Fruit fly (Drosophila melanogaster): ENCODE measurements around the gene CG34456.
A peak's percentile ranks its signal among the peaks of the same experiment; 100 is the strongest.

Gene CG34456

DNA sequence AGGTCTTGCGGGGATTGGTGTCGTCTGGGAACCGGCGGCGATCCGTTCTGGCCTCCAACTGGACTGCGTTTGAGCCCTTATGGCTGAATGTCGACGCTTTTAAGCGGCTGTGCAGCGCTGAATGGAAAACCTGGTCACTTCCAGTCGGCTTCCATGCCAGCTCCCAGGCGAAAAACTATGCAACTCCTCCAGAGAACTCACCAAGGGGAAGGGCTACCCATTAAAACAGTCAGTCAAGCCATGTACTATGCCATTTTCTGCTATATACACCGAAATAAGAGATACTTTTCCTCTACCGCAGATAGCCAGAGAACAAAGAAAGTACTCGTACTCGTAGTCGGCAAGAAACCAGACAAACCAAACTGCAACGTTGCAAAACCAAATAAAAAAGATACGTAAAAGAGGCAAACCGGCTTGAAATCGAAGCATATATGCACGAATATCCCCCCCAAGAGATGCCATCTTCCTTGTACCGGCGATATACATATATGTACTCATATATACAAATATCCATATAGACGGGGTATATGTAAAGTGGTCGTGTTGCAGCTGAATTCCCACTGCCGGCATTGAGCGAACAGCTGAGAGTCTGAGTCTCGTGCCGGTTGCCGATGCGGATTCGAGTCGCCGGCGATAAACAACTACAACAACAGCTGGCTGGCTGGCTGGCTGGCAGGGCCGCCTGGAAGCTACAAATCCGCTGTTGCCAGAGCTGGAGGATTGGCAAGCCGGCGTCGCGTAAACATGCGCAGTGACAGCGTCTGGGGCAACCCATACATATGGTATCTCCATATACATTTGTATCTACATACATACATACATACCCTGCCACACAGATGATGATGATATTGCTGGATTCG is 17.8 kb downstream of the CG34456 start, which contains the start of gene Hsp67Ba (continued):
- no peak for TF ChIP-seq pfk (GFP tag; optimal IDR thresholded peaks at IDR 0.05)
- no peak for TF ChIP-seq disco-r (GFP tag; optimal IDR thresholded peaks at IDR 0.05)
- TF ChIP-seq CG15011 (GFP tag; optimal IDR thresholded peaks at IDR 0.05) = no peak
- TF ChIP-seq inv (GFP tag; IDR thresholded peaks at IDR 0.05; ENCODE audit: partially characterized antibody) = no peak
- TF ChIP-seq Gsc (GFP tag; IDR thresholded peaks at IDR 0.05) = no peak
- TF ChIP-seq cad (GFP tag; optimal IDR thresholded peaks at IDR 0.05) = no peak
- no peak for TF ChIP-seq NFAT (GFP tag; IDR thresholded peaks at IDR 0.05)
- TF ChIP-seq hbn (GFP tag; IDR thresholded peaks at IDR 0.05; ENCODE audit: partially characterized antibody) = no peak
- TF ChIP-seq CG18262 (tag; optimal IDR thresholded peaks at IDR 0.05) = no peak
- TF ChIP-seq CG10654 (GFP tag; optimal IDR thresholded peaks at IDR 0.05) = no peak
- peak; percentile 49 for TF ChIP-seq nom (GFP tag; optimal IDR thresholded peaks at IDR 0.05)
- no peak for TF ChIP-seq CG33557 (GFP tag; optimal IDR thresholded peaks at IDR 0.05)
- no peak for TF ChIP-seq phol (tag; optimal IDR thresholded peaks at IDR 0.05)
- no peak for TF ChIP-seq Taf1 (GFP tag; IDR thresholded peaks at IDR 0.05)
- TF ChIP-seq crp (GFP tag; optimal IDR thresholded peaks at IDR 0.05) = peak in 1 of 2 experiments; percentile 39
- no peak for TF ChIP-seq jumu (GFP tag; optimal IDR thresholded peaks at IDR 0.05)
- no peak for TF ChIP-seq E2f1 (GFP tag; IDR thresholded peaks at IDR 0.05)
- no peak for TF ChIP-seq Neu2 (GFP tag; optimal IDR thresholded peaks at IDR 0.05; ENCODE audit: borderline replicate concordance)
- TF ChIP-seq Nf-YC (tag; optimal IDR thresholded peaks at IDR 0.05) = peak; percentile 34
- no peak for TF ChIP-seq p53 (GFP tag; optimal IDR thresholded peaks at IDR 0.05)
- peak; percentile 53 for TF ChIP-seq Deaf1 (tag; optimal IDR thresholded peaks at IDR 0.05)
- no peak for TF ChIP-seq Poxn (GFP tag; IDR thresholded peaks at IDR 0.05)
- no peak for TF ChIP-seq CG31441 (GFP tag; IDR thresholded peaks at IDR 0.05)
- TF ChIP-seq CG18476 (GFP tag; optimal IDR thresholded peaks at IDR 0.05) = no peak
- peak; percentile 58 for TF ChIP-seq twi (tag; optimal IDR thresholded peaks at IDR 0.05)
- no peak for TF ChIP-seq toy (GFP tag; IDR thresholded peaks at IDR 0.05)
- TF ChIP-seq CG10274 (GFP tag; optimal IDR thresholded peaks at IDR 0.05) = no peak
- TF ChIP-seq B-H2 (GFP tag; optimal IDR thresholded peaks at IDR 0.05) = peak; percentile 24
- TF ChIP-seq ewg (GFP tag; optimal IDR thresholded peaks at IDR 0.05) = peak; percentile 56
- no peak for TF ChIP-seq CG30020 (tag; optimal IDR thresholded peaks at IDR 0.05)

DNA sequence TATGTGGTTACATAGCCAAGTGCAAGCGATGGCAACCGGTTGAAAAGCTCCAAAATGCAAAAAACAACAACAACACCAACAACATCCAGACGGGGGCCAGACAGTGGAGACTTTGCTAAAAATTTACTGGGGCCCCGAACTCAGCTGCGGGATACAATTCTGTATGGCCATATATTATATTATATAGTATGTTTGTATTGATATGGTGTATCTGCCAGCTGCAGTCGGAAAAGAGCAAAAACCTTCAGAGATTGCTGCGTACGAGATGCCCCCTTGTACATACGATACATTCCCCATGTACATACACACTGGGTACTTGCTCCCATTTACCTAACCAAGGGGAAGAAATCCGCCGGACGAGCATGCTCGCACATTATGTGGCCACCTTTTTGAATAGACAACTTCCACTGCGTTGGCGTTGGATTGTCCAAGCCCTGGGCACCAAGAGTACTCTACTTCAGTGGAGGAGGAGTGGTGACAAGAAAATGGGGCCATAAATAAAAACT is 18.5 kb downstream of the CG34456 start:
- TF ChIP-seq GATAe (GFP tag; conservative IDR thresholded peaks at IDR 0.05) (no peak), CG17568 (GFP tag; optimal IDR thresholded peaks at IDR 0.05) (no peak), onecut (GFP tag; IDR thresholded peaks at IDR 0.05) (no peak), lilli (GFP tag; optimal IDR thresholded peaks at IDR 0.05) (no peak), gt (GFP tag; IDR thresholded peaks at IDR 0.05) (no peak), CG11560 (tag; IDR thresholded peaks at IDR 0.05) (no peak), Dp (GFP tag; optimal IDR thresholded peaks at IDR 0.05) (no peak), lbe (GFP tag; optimal IDR thresholded peaks at IDR 0.05) (peak; percentile 16), Med (GFP tag) (peak; percentile 30), Sox102F (GFP tag; optimal IDR thresholded peaks at IDR 0.05) (no peak), CG17912 (GFP tag; optimal IDR thresholded peaks at IDR 0.05) (peak; percentile 12), Opbp (GFP tag; IDR thresholded peaks at IDR 0.05; ENCODE audit: partially characterized antibody) (no peak), Pdp1 (GFP tag; optimal IDR thresholded peaks at IDR 0.05) (peak in 1 of 2 experiments; percentile 16), fd3F (GFP tag; optimal IDR thresholded peaks at IDR 0.05) (no peak), nom (GFP tag; optimal IDR thresholded peaks at IDR 0.05) (peak; percentile 41), Doc3 (GFP tag; IDR thresholded peaks at IDR 0.05; ENCODE audit: partially characterized antibody) (0 out of 3 replicates have a peak, but pooled peaks have one; percentile 19), Ets65A (GFP tag) (no peak), HmgD (GFP tag; optimal IDR thresholded peaks at IDR 0.05) (no peak), Neu2 (GFP tag; optimal IDR thresholded peaks at IDR 0.05; ENCODE audit: borderline replicate concordance) (no peak), Bteb2 (GFP tag; optimal IDR thresholded peaks at IDR 0.05) (no peak), CG18011 (GFP tag; optimal IDR thresholded peaks at IDR 0.05) (peak; percentile 9)

Measured in whole organism, embryonic.